Fruit fly (Drosophila melanogaster): ENCODE results near the gene Syx7.

dm6 chr3L:21450486-21450885 lies 4.9 kb downstream of the Syx7 start:
- no peak for TF ChIP-seq fd59A (GFP tag; optimal IDR thresholded peaks at IDR 0.05)
- no peak for TF ChIP-seq CG3919 (GFP tag; optimal IDR thresholded peaks at IDR 0.05)
- TF ChIP-seq lz (GFP tag; optimal IDR thresholded peaks at IDR 0.05): no peak
- TF ChIP-seq cyc (GFP tag; optimal IDR thresholded peaks at IDR 0.05): no peak
- no peak for TF ChIP-seq achi (GFP tag; optimal IDR thresholded peaks at IDR 0.05)
- no peak for TF ChIP-seq Smox (GFP tag; optimal IDR thresholded peaks at IDR 0.05)
- no peak for TF ChIP-seq Hr4 (GFP tag; optimal IDR thresholded peaks at IDR 0.05)
- no peak for TF ChIP-seq fd85E (GFP tag; optimal IDR thresholded peaks at IDR 0.05)
- TF ChIP-seq pdm3 (GFP tag; optimal IDR thresholded peaks at IDR 0.05): no peak
- TF ChIP-seq CG9139 (GFP tag; optimal IDR thresholded peaks at IDR 0.05): no peak
- no peak for TF ChIP-seq CG4318 (GFP tag; optimal IDR thresholded peaks at IDR 0.05)
- TF ChIP-seq vri (GFP tag; optimal IDR thresholded peaks at IDR 0.05): no peak

Measured in whole organism, prepupa.